Worm (Caenorhabditis elegans): Measurements from ENCODE around the gene mon-2.

- TF ChIP-seq fos-1 (tag; optimal IDR thresholded peaks at IDR 0.05), result no peak
- TF ChIP-seq Y55F3AM.14 (GFP tag; optimal IDR thresholded peaks at IDR 0.05), result no peak
- no peak for TF ChIP-seq nhr-6 (tag; optimal IDR thresholded peaks at IDR 0.05)
- no peak for TF ChIP-seq nhr-77 (tag; optimal IDR thresholded peaks at IDR 0.05)
- TF ChIP-seq alr-1 (tag; optimal IDR thresholded peaks at IDR 0.05), result no peak
- no peak for TF ChIP-seq crh-2 (tag; optimal IDR thresholded peaks at IDR 0.05)
- no peak for TF ChIP-seq dmd-4 (tag; optimal IDR thresholded peaks at IDR 0.05)
- TF ChIP-seq lin-39 (tag; optimal IDR thresholded peaks at IDR 0.05), result no peak
- TF ChIP-seq elt-1 (tag; optimal IDR thresholded peaks at IDR 0.05), result no peak
- no peak for TF ChIP-seq elt-3 (tag; optimal IDR thresholded peaks at IDR 0.05)
- no peak for TF ChIP-seq nhr-10 (tag; optimal IDR thresholded peaks at IDR 0.05)
- no peak for TF ChIP-seq unc-62 (GFP tag; optimal IDR thresholded peaks at IDR 0.05)
Observed at ce11 chrIV:12124314-12125084, 27.9 kb downstream of the mon-2 start, which contains the start of gene dhhc-6.

Data from whole organism, L2 larva.